Worm (Caenorhabditis elegans) whole organism, early embryonic: ENCODE data around the gene F10C5.3.

Experiments used
- B0310.2 ChIP-seq: sonication (generic microtip); optimal IDR thresholded peaks from 2 replicates; lab custom pipeline; 2016; ENCODE audit warnings: mild to moderate bottlenecking, missing genetic modification characterization, missing compliant biosample characterization
- F13C5.2 ChIP-seq: sonication (generic microtip); optimal IDR thresholded peaks from 2 replicates; lab custom pipeline; 2017; ENCODE audit warnings: mild to moderate bottlenecking, missing genetic modification characterization, inconsistent platforms, missing compliant biosample characterization
- ama-1 ChIP-seq: fragments of 150-350 bp; optimal IDR thresholded peaks from 2 replicates; lab custom pipeline; 2014
- ceh-13 ChIP-seq: fragments of 200-800 bp; sonication (Bioruptor generic); optimal IDR thresholded peaks from 2 replicates; lab custom pipeline; 2018; ENCODE audit warnings: mild to moderate bottlenecking, missing genetic modification characterization, missing compliant biosample characterization
- flt-1 ChIP-seq: fragments of 200-800 bp; sonication (Bioruptor generic); IDR thresholded peaks from 2 replicates; pipeline ENCODE4 v1.3.6; 2022; ENCODE audit warnings: missing genetic modification characterization, missing compliant biosample characterization
- hmg-4 ChIP-seq: fragments of 200-800 bp; sonication (Bioruptor generic); optimal IDR thresholded peaks from 2 replicates; lab custom pipeline; 2018; ENCODE audit warnings: mild to moderate bottlenecking, missing genetic modification characterization, missing compliant biosample characterization
- hnd-1 ChIP-seq: sonication (generic microtip); optimal IDR thresholded peaks from 2 replicates; lab custom pipeline; 2016; ENCODE audit warnings: missing genetic modification characterization, missing compliant biosample characterization
- pes-1 ChIP-seq: fragments of 200-800 bp; sonication (Bioruptor generic); IDR thresholded peaks from 2 replicates; pipeline ENCODE4 v1.3.6; 2022; ENCODE audit warnings: missing genetic modification reagents, missing genetic modification characterization, missing compliant biosample characterization
- scrt-1 ChIP-seq: fragments of 200-800 bp; sonication (Bioruptor generic); IDR thresholded peaks from 2 replicates; pipeline ENCODE4 v1.3.6; 2022; ENCODE audit warnings: missing genetic modification characterization, missing compliant biosample characterization
- sea-1 ChIP-seq: fragments of 200-800 bp; sonication (Bioruptor generic); conservative IDR thresholded peaks from 2 replicates; pipeline ENCODE4 v1.3.6; 2022; ENCODE audit warnings: missing genetic modification characterization, missing compliant biosample characterization
- tbx-11 ChIP-seq: fragments of 200-800 bp; sonication (Bioruptor generic); IDR thresholded peaks from 2 replicates; pipeline ENCODE4 v1.3.6; 2022; ENCODE audit warnings: missing genetic modification characterization, missing compliant biosample characterization
- tbx-37 ChIP-seq: fragments of 200-800 bp; sonication (Bioruptor generic); conservative IDR thresholded peaks from 2 replicates; pipeline ENCODE4 v1.3.6; 2022; ENCODE audit warnings: missing genetic modification reagents, missing genetic modification characterization, missing compliant biosample characterization
- tra-4 ChIP-seq: sonication (generic microtip); optimal IDR thresholded peaks from 2 replicates; lab custom pipeline; 2017; ENCODE audit warnings: missing genetic modification characterization, missing compliant biosample characterization

- TF ChIP-seq F13C5.2 (tag; lab: Kevin White, UChicago), result no peak
- TF ChIP-seq ama-1, result no peak
- TF ChIP-seq ceh-13 (GFP tag; lab: Kevin White, UChicago), result no peak
- TF ChIP-seq B0310.2 (tag; lab: Kevin White, UChicago), result no peak
- TF ChIP-seq hnd-1 (tag; lab: Kevin White, UChicago), result no peak
- no peak for TF ChIP-seq flt-1 (GFP tag; lab: Robert Waterston, UW)
- no peak for TF ChIP-seq tbx-37
- no peak for TF ChIP-seq tra-4
- TF ChIP-seq sea-1 (GFP tag; lab: Robert Waterston, UW), result no peak
- no peak for TF ChIP-seq hmg-4 (GFP tag; lab: Kevin White, UChicago)
- no peak for TF ChIP-seq tbx-11 (GFP tag; lab: Robert Waterston, UW)
- no peak for TF ChIP-seq scrt-1 (GFP tag; lab: Robert Waterston, UW)
- no peak for TF ChIP-seq pes-1 (GFP tag; lab: Robert Waterston, UW)
Measured at ce11 chrIII:439926-440325, 43.7 kb upstream of the F10C5.3 start, which contains the start of gene affl-1.
